Worm (Caenorhabditis elegans): ENCODE results near the gene nol-10.

DNA sequence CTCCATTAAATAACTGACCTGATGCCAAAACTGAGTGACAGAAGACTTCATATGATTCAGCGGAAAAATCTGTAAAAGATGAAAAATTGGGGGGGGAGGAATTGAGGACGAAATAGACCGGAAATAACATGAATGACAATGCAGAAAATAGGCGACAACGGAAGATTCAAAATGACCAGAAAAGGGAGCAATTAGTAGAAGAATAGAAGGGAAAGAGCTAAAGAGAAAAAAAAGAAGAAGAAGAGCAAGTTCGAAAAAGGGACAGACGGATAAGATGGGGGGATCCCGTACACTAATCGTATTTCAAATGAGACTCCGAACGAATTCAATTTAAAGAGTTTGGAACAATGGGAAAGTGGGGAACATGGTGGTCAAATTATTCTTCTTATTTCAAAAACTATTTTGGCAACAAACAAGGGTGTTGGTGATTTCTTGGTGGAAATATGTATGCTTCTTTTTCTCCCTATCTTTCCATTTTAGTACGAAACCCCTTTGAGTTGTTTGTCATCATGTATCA is 37.9 kb upstream of the nol-10 start, which contains the start of gene R05G6.10:
- TF ChIP-seq him-1 (tag; optimal IDR thresholded peaks at IDR 0.05) (no peak), W03F9.2 (tag; optimal IDR thresholded peaks at IDR 0.05) (no peak)

Data from whole organism, L4/young adult.